Fruit fly (Drosophila melanogaster) whole organism, pupa: ENCODE data around the gene Ilp1.

Experiments used
- CG12605 ChIP-seq: fragments of 200-800 bp; sonication (Bioruptor generic); IDR thresholded peaks from 2 replicates; pipeline ENCODE4 v1.3.6; 2022; ENCODE audit warnings: missing biosample characterization, missing genetic modification characterization
- CG15710 ChIP-seq: fragments of 200-800 bp; sonication (Bioruptor generic); optimal IDR thresholded peaks from 2 replicates; lab custom pipeline; 2018; ENCODE audit warnings: missing biosample characterization, mild to moderate bottlenecking, missing genetic modification characterization, moderate library complexity
- CG32121 ChIP-seq: fragments of 200-800 bp; sonication (Bioruptor generic); IDR thresholded peaks from 2 replicates; pipeline ENCODE4 v1.3.6; 2022; ENCODE audit warnings: missing biosample characterization, missing genetic modification characterization
- CG8159 ChIP-seq: fragments of 200-800 bp; sonication (Bioruptor generic); optimal IDR thresholded peaks from 3 replicates; lab custom pipeline; 2018; ENCODE audit warnings: missing biosample characterization, mild to moderate bottlenecking, missing genetic modification characterization, moderate library complexity
- CG8301 ChIP-seq: fragments of 200-800 bp; sonication (Bioruptor generic); optimal IDR thresholded peaks from 2 replicates; lab custom pipeline; 2018; ENCODE audit warnings: missing biosample characterization, mild to moderate bottlenecking, missing genetic modification characterization
- D1 ChIP-seq: fragments of 200-800 bp; sonication (Bioruptor generic); optimal IDR thresholded peaks from 2 replicates; lab custom pipeline; 2018; ENCODE audit warnings: missing biosample characterization, mild to moderate bottlenecking, missing genetic modification characterization, moderate library complexity
- EcR ChIP-seq: fragments of 200-800 bp; sonication (Bioruptor generic); optimal IDR thresholded peaks from 3 replicates; lab custom pipeline; 2019; ENCODE audit warnings: missing biosample characterization, missing genetic modification characterization, mild to moderate bottlenecking, moderate library complexity, missing genetic modification reagents
- Pif1A ChIP-seq: fragments of 200-800 bp; sonication (Bioruptor generic); optimal IDR thresholded peaks from 3 replicates; lab custom pipeline; 2016; ENCODE audit warnings: missing biosample characterization, missing genetic modification characterization
- Pif1B ChIP-seq: fragments of 200-800 bp; sonication (Bioruptor generic); optimal IDR thresholded peaks from 3 replicates; lab custom pipeline; 2016; ENCODE audit warnings: missing biosample characterization, missing genetic modification characterization
- fd96Ca ChIP-seq: fragments of 200-800 bp; sonication (Bioruptor generic); IDR thresholded peaks from 3 replicates; pipeline ENCODE4 v1.3.6; 2022; ENCODE audit warnings: missing biosample characterization, missing genetic modification characterization
- rn ChIP-seq: fragments of 200-800 bp; sonication (Bioruptor generic); IDR thresholded peaks from 2 replicates; pipeline ENCODE4 v1.3.6; 2022; ENCODE audit warnings: missing biosample characterization, missing genetic modification characterization

- no peak for TF ChIP-seq fd96Ca (GFP tag; lab: Robert Waterston, UW)
- TF ChIP-seq CG8301 (tag; lab: Kevin White, UChicago) = no peak
- no peak for TF ChIP-seq CG32121 (GFP tag; lab: Robert Waterston, UW)
- no peak for TF ChIP-seq D1 (tag; lab: Kevin White, UChicago)
- peak; percentile 7; the same call in 1 of the 2 replicates for TF ChIP-seq CG12605 (GFP tag; lab: Robert Waterston, UW)
- no peak for TF ChIP-seq rn
- TF ChIP-seq CG15710 (tag; lab: Kevin White, UChicago) = no peak
- TF ChIP-seq Pif1B (GFP tag; lab: Kevin White, UChicago) = no peak
- peak; percentile 7 for TF ChIP-seq CG8159 (tag; lab: Kevin White, UChicago)
- no peak for TF ChIP-seq EcR (GFP tag; lab: Kevin White, UChicago)
- TF ChIP-seq Pif1A (GFP tag; lab: Kevin White, UChicago) = no peak
These were observed 33.9 kb upstream of the Ilp1 start for dm6 chr3L:9764307-9764706.
